Comparison of ENCODE assay signal across 4 fruit fly cellular contexts in the genomic region with DNA sequence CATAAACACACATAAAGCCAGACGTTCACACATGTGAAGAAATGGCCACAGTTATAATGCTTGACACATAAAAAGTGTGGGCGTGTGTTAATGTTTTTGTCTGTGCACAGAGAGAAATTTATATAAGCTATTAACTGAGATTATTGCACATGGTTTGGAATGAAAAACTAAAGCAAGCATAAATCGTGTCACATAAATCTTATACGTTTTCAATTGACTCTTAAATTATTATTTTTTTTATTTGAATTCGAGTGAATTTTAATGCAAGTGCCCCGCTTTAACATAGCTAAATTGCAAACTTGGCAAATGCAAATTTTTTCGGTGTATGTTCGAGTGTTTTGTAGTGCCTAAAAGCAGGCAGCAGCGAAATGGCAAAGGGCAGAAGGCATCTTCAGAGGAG.
TF ChIP-seq lines count a peak whose summit lies in the region.

No protein-coding gene starts in this region.

- no peak for TF ChIP-seq CTCF in whole organism, embryonic (GFP tag; optimal IDR thresholded peaks at IDR 0.05; lab: Kevin White, UChicago)

TF ChIP-seq in whole organism, adult, 20 proteins besides CTCF, POLR2A, EP300 and RAD21:
- TF ChIP-seq CG7101 (tag; optimal IDR thresholded peaks at IDR 0.05; lab: Kevin White, UChicago): no peak
- TF ChIP-seq bab1 (GFP tag; optimal IDR thresholded peaks at IDR 0.05; lab: Kevin White, UChicago): peak; percentile 82
- no peak for TF ChIP-seq CG7045 (GFP tag; optimal IDR thresholded peaks at IDR 0.05; lab: Kevin White, UChicago)
- peak; percentile 8 for TF ChIP-seq CG14711 (tag; optimal IDR thresholded peaks at IDR 0.05; lab: Kevin White, UChicago)
- no peak for TF ChIP-seq kay (GFP tag; lab: Kevin White, UChicago; ENCODE audit: borderline replicate concordance)
- no peak for TF ChIP-seq Mnt (GFP tag; optimal IDR thresholded peaks at IDR 0.05; lab: Kevin White, UChicago)
- no peak for TF ChIP-seq toe (GFP tag; optimal IDR thresholded peaks at IDR 0.05; lab: Kevin White, UChicago)

TF ChIP-seq in whole organism, embryonic, 481 proteins besides CTCF, POLR2A, EP300 and RAD21 (continues in another document):
- TF ChIP-seq grau (tag; optimal IDR thresholded peaks at IDR 0.05; lab: Kevin White, UChicago): no peak
- 0 out of 3 replicates have a peak, but pooled peaks have one; percentile 29 for TF ChIP-seq CG11695 (GFP tag; IDR thresholded peaks at IDR 0.05; lab: Robert Waterston, UW)
- TF ChIP-seq CG6854 (GFP tag; optimal IDR thresholded peaks at IDR 0.05; lab: Kevin White, UChicago): no peak
- 0 out of 2 replicates have a peak, but pooled peaks have one; percentile 10 for TF ChIP-seq CG17328 (GFP tag; IDR thresholded peaks at IDR 0.05; lab: Robert Waterston, UW)
- peak; percentile 16 for TF ChIP-seq CG2712 (tag; optimal IDR thresholded peaks at IDR 0.05; lab: Kevin White, UChicago)
- TF ChIP-seq CG11504 (tag; optimal IDR thresholded peaks at IDR 0.05; lab: Kevin White, UChicago): no peak
- TF ChIP-seq Max (GFP tag; optimal IDR thresholded peaks at IDR 0.05; lab: Kevin White, UChicago): no peak
- TF ChIP-seq CG12942 (GFP tag; optimal IDR thresholded peaks at IDR 0.05; lab: Kevin White, UChicago): no peak
- no peak for TF ChIP-seq CG12299 (tag; optimal IDR thresholded peaks at IDR 0.05; lab: Kevin White, UChicago)
- TF ChIP-seq otp (GFP tag; IDR thresholded peaks at IDR 0.05; lab: Robert Waterston, UW): no peak
- no peak for TF ChIP-seq pita (GFP tag; optimal IDR thresholded peaks at IDR 0.05; lab: Kevin White, UChicago)
- TF ChIP-seq CG7745 (tag; optimal IDR thresholded peaks at IDR 0.05; lab: Kevin White, UChicago): no peak
- TF ChIP-seq NfI (GFP tag; optimal IDR thresholded peaks at IDR 0.05; lab: Kevin White, UChicago): no peak
- TF ChIP-seq CG6683 (GFP tag; optimal IDR thresholded peaks at IDR 0.05; lab: Kevin White, UChicago): no peak
- TF ChIP-seq stwl (tag; optimal IDR thresholded peaks at IDR 0.05; lab: Kevin White, UChicago): no peak
- peak; percentile 60 for TF ChIP-seq sens (GFP tag; lab: Kevin White, UChicago)
- TF ChIP-seq CG34376 (GFP tag; optimal IDR thresholded peaks at IDR 0.05; lab: Kevin White, UChicago): no peak
- peak; percentile 54 for TF ChIP-seq Med (GFP tag; lab: Kevin White, UChicago)
- no peak for TF ChIP-seq salm (tag; optimal IDR thresholded peaks at IDR 0.05; lab: Kevin White, UChicago)
- TF ChIP-seq CG17385 (GFP tag; optimal IDR thresholded peaks at IDR 0.05; lab: Kevin White, UChicago): no peak
- TF ChIP-seq CG31441 (GFP tag; IDR thresholded peaks at IDR 0.05; lab: Robert Waterston, UW): 0 out of 2 replicates have a peak, but pooled peaks have one; percentile 9
- TF ChIP-seq croc (GFP tag; conservative IDR thresholded peaks at IDR 0.05; lab: Robert Waterston, UW): 0 out of 3 replicates have a peak, but pooled peaks have one; percentile 23
- TF ChIP-seq CG7839 (tag; optimal IDR thresholded peaks at IDR 0.05; lab: Kevin White, UChicago): peak; percentile 11
- no peak for TF ChIP-seq CG10654 (GFP tag; optimal IDR thresholded peaks at IDR 0.05; lab: Kevin White, UChicago)
- no peak for TF ChIP-seq prd (optimal IDR thresholded peaks at IDR 0.05; lab: Kevin White, UChicago)
- peak; percentile 36; the same call in 1 of the 3 replicates for TF ChIP-seq prd (GFP tag; IDR thresholded peaks at IDR 0.05; lab: Robert Waterston, UW)
- TF ChIP-seq CG11398 (GFP tag; optimal IDR thresholded peaks at IDR 0.05; lab: Kevin White, UChicago): no peak

TF ChIP-seq in whole organism, prepupa, 60 proteins besides CTCF, POLR2A, EP300 and RAD21 (continues in another document):
- TF ChIP-seq CG10631 (GFP tag; optimal IDR thresholded peaks at IDR 0.05; lab: Kevin White, UChicago): peak; percentile 29
- TF ChIP-seq CG8119 (GFP tag; IDR thresholded peaks at IDR 0.05; lab: Robert Waterston, UW): no peak; the same call in 2 of the 3 replicates
- TF ChIP-seq cyc (GFP tag; optimal IDR thresholded peaks at IDR 0.05; lab: Kevin White, UChicago): peak; percentile 9
- TF ChIP-seq fd85E (GFP tag; optimal IDR thresholded peaks at IDR 0.05; lab: Kevin White, UChicago): no peak
- TF ChIP-seq net (GFP tag; optimal IDR thresholded peaks at IDR 0.05; lab: Kevin White, UChicago): no peak
- peak; percentile 22 for TF ChIP-seq Hr4 (GFP tag; optimal IDR thresholded peaks at IDR 0.05; lab: Kevin White, UChicago)
- no peak for TF ChIP-seq Sox14 (GFP tag; optimal IDR thresholded peaks at IDR 0.05; lab: Kevin White, UChicago)
- no peak for TF ChIP-seq vri (GFP tag; optimal IDR thresholded peaks at IDR 0.05; lab: Kevin White, UChicago)
- TF ChIP-seq OdsH (GFP tag; optimal IDR thresholded peaks at IDR 0.05; lab: Kevin White, UChicago): peak; percentile 35
- peak; percentile 3 for TF ChIP-seq achi (GFP tag; optimal IDR thresholded peaks at IDR 0.05; lab: Kevin White, UChicago)
- 0 out of 2 replicates have a peak, but pooled peaks have one; percentile 23 for TF ChIP-seq CG15336 (GFP tag; IDR thresholded peaks at IDR 0.05; lab: Robert Waterston, UW)
- peak; percentile 43 for TF ChIP-seq CG32006 (GFP tag; optimal IDR thresholded peaks at IDR 0.05; lab: Kevin White, UChicago)
- TF ChIP-seq Smox (GFP tag; optimal IDR thresholded peaks at IDR 0.05; lab: Kevin White, UChicago): peak; percentile 10
- TF ChIP-seq Eip78C (GFP tag; lab: Kevin White, UChicago): peak; percentile 81
- peak; percentile 43 for TF ChIP-seq svp (GFP tag; lab: Kevin White, UChicago)
- peak; percentile 4 for TF ChIP-seq Sox102F (GFP tag; optimal IDR thresholded peaks at IDR 0.05; lab: Kevin White, UChicago)
- TF ChIP-seq CG31627 (GFP tag; optimal IDR thresholded peaks at IDR 0.05; lab: Kevin White, UChicago): peak; percentile 17
- peak; percentile 13 for TF ChIP-seq Met (GFP tag; optimal IDR thresholded peaks at IDR 0.05; lab: Kevin White, UChicago)
- TF ChIP-seq Eip75B (GFP tag; optimal IDR thresholded peaks at IDR 0.05; lab: Kevin White, UChicago): no peak
- no peak for TF ChIP-seq CG6792 (GFP tag; optimal IDR thresholded peaks at IDR 0.05; lab: Kevin White, UChicago)
- peak; percentile 11 for TF ChIP-seq Ets96B (tag; optimal IDR thresholded peaks at IDR 0.05; lab: Kevin White, UChicago)
- peak; percentile 27 for TF ChIP-seq Hr39 (GFP tag; optimal IDR thresholded peaks at IDR 0.05; lab: Kevin White, UChicago)
- TF ChIP-seq CG3032 (tag; optimal IDR thresholded peaks at IDR 0.05; lab: Kevin White, UChicago): no peak
- TF ChIP-seq salr (GFP tag; optimal IDR thresholded peaks at IDR 0.05; lab: Kevin White, UChicago): peak in 1 of 2 experiments; percentile 29
- TF ChIP-seq CG3919 (GFP tag; optimal IDR thresholded peaks at IDR 0.05; lab: Kevin White, UChicago): peak; percentile 32
- no peak for TF ChIP-seq CG16779 (tag; optimal IDR thresholded peaks at IDR 0.05; lab: Kevin White, UChicago)
- no peak for TF ChIP-seq CG6854 (GFP tag; optimal IDR thresholded peaks at IDR 0.05; lab: Kevin White, UChicago)
- TF ChIP-seq pdm3 (GFP tag; optimal IDR thresholded peaks at IDR 0.05; lab: Kevin White, UChicago): peak; percentile 35
- TF ChIP-seq fkh (GFP tag; optimal IDR thresholded peaks at IDR 0.05; lab: Kevin White, UChicago): no peak

TF ChIP-seq in whole organism, pupa, 21 proteins besides CTCF, POLR2A, EP300 and RAD21:
- TF ChIP-seq Snoo (tag; optimal IDR thresholded peaks at IDR 0.05; lab: Kevin White, UChicago) (no peak), CG15710 (tag; optimal IDR thresholded peaks at IDR 0.05; lab: Kevin White, UChicago) (peak; percentile 19), CG14655 (GFP tag; optimal IDR thresholded peaks at IDR 0.05; lab: Kevin White, UChicago) (peak; percentile 36), fd96Ca (GFP tag; IDR thresholded peaks at IDR 0.05; lab: Robert Waterston, UW) (no peak), CG8159 (tag; optimal IDR thresholded peaks at IDR 0.05; lab: Kevin White, UChicago) (peak; percentile 33), D1 (tag; optimal IDR thresholded peaks at IDR 0.05; lab: Kevin White, UChicago) (no peak), CG9948 (tag; optimal IDR thresholded peaks at IDR 0.05; lab: Kevin White, UChicago) (peak; percentile 35), Pif1B (GFP tag; optimal IDR thresholded peaks at IDR 0.05; lab: Kevin White, UChicago) (no peak), CG4496 (GFP tag; IDR thresholded peaks at IDR 0.05; lab: Robert Waterston, UW) (no peak), EcR (GFP tag; optimal IDR thresholded peaks at IDR 0.05; lab: Kevin White, UChicago) (no peak), gl (tag; optimal IDR thresholded peaks at IDR 0.05; lab: Kevin White, UChicago) (no peak), Pif1A (GFP tag; optimal IDR thresholded peaks at IDR 0.05; lab: Kevin White, UChicago) (peak; percentile 2), CG12605 (GFP tag; IDR thresholded peaks at IDR 0.05; lab: Robert Waterston, UW) (no peak), CG8301 (tag; optimal IDR thresholded peaks at IDR 0.05; lab: Kevin White, UChicago) (peak; percentile 15), CG13204 (GFP tag; optimal IDR thresholded peaks at IDR 0.05; lab: Kevin White, UChicago) (no peak), CG34367 (tag; optimal IDR thresholded peaks at IDR 0.05; lab: Kevin White, UChicago) (no peak), CG17806 (tag; optimal IDR thresholded peaks at IDR 0.05; lab: Kevin White, UChicago) (peak; percentile 1)
TF ChIP-seq in whole organism, pupa: peak in this region for 7.
